Fruit fly (Drosophila melanogaster) whole organism: Measurements from ENCODE around the gene Acyp2.

Experiments used
- CG8478 ChIP-seq: fragments of >200 bp; optimal IDR thresholded peaks from 2 replicates; lab custom pipeline; 2018; ENCODE audit warnings: inconsistent platforms
- Dll ChIP-seq: fragments of >200 bp; optimal IDR thresholded peaks from 2 replicates; lab custom pipeline; 2017
- EcR ChIP-seq, 2 experiments: fragments of >200 bp; optimal IDR thresholded peaks; 2 replicates each; lab custom pipeline; 2017; ENCODE audit warnings: missing biosample characterization in 2 of 2, missing genetic modification characterization in 2 of 2, missing genetic modification reagents in 2 of 2
- pan ChIP-seq: fragments of >200 bp; optimal IDR thresholded peaks from 2 replicates; lab custom pipeline; 2017
- psq ChIP-seq: fragments of >200 bp; optimal IDR thresholded peaks from 2 replicates; lab custom pipeline; 2017
- usp ChIP-seq: fragments of >200 bp; optimal IDR thresholded peaks from 2 replicates; lab custom pipeline; 2017; ENCODE audit warnings: missing biosample characterization, missing genetic modification characterization, mixed read lengths

- TF ChIP-seq pan (lab: Kevin White, UChicago) (no peak), usp (GFP tag; lab: Kevin White, UChicago) (no peak), CG8478 (lab: Kevin White, UChicago) (no peak), EcR (GFP tag; optimal IDR thresholded peaks at IDR 0.05; lab: Kevin White, UChicago) (no peak), psq (no peak), Dll (no peak)
These were observed at the start of gene Acyp2 for dm6 chr3R:15792427-15792826.
